Worm (Caenorhabditis elegans) whole organism, L4 larva: Measurements from ENCODE around the gene clec-233.

ENCODE experiments used
- ZK546.5 ChIP-seq, 2 experiments: sonication (generic microtip); optimal IDR thresholded peaks; 2 replicates each; lab custom pipeline; 2017; ENCODE audit warnings: missing biosample characterization in 2 of 2, missing genetic modification characterization in 2 of 2
- dmd-6 ChIP-seq: fragments of 200-800 bp; sonication (Bioruptor generic); IDR thresholded peaks from 2 replicates; pipeline ENCODE4 v1.3.6; 2022; ENCODE audit warnings: missing genetic modification reagents, missing genetic modification characterization, missing compliant biosample characterization
- lin-39 ChIP-seq: fragments of 150-350 bp; optimal IDR thresholded peaks from 2 replicates; lab custom pipeline; 2014; ENCODE audit warnings: missing biosample characterization, missing genetic modification reagents, missing genetic modification characterization
- mdl-1 ChIP-seq, 2 experiments: fragments of 150-350 bp in 1 of 2; sonication (generic microtip) in 1 of 2; optimal IDR thresholded peaks; 2 replicates each; lab custom pipeline; 2014 to 2017; ENCODE audit warnings: missing biosample characterization in 2 of 2, missing genetic modification characterization in 2 of 2
- nhr-42 ChIP-seq: fragments of 200-800 bp; sonication (Bioruptor generic); IDR thresholded peaks from 2 replicates; pipeline ENCODE4 v1.3.6; 2022; ENCODE audit warnings: missing genetic modification characterization, missing compliant biosample characterization
- nhr-76 ChIP-seq: fragments of 150-350 bp; optimal IDR thresholded peaks from 2 replicates; lab custom pipeline; 2014; ENCODE audit warnings: missing biosample characterization, missing genetic modification characterization
- ztf-11 ChIP-seq: fragments of 150-350 bp; optimal IDR thresholded peaks from 2 replicates; lab custom pipeline; 2014; ENCODE audit warnings: missing biosample characterization, missing genetic modification characterization

DNA sequence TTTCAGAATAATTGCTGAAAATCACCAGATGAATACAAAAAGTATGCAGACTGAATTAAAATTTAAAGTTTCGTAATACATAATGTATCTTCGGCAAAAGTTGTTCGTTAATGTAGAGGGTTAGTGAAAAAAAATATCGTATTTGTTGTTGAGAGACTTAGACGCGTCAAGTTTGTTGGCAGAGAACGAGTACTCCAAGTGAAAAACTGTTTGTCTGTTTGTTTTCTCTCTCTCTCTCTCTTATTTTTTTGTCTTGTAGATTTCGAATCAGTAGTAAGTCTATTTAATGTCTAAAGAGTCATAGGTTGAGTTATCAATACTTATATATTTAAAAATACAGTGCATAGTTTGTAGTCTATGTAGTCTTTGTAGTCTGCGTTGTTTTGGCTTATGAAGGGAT lies 35.8 kb downstream of the clec-233 start, which contains the start of the genes fbxa-2 and T13F3.8:
- TF ChIP-seq nhr-76 (tag; lab: Kevin White, UChicago) (no peak), ztf-11 (tag; lab: Kevin White, UChicago) (no peak), mdl-1 (tag; optimal IDR thresholded peaks at IDR 0.05; lab: Kevin White, UChicago) (no peak), ZK546.5 (tag; optimal IDR thresholded peaks at IDR 0.05; lab: Kevin White, UChicago) (no peak), lin-39 (tag; lab: Kevin White, UChicago) (no peak), nhr-42 (GFP tag; lab: Robert Waterston, UW) (no peak), dmd-6 (GFP tag; lab: Robert Waterston, UW) (no peak)
